Worm (Caenorhabditis elegans): ENCODE results near the gene lin-26.

DNA sequence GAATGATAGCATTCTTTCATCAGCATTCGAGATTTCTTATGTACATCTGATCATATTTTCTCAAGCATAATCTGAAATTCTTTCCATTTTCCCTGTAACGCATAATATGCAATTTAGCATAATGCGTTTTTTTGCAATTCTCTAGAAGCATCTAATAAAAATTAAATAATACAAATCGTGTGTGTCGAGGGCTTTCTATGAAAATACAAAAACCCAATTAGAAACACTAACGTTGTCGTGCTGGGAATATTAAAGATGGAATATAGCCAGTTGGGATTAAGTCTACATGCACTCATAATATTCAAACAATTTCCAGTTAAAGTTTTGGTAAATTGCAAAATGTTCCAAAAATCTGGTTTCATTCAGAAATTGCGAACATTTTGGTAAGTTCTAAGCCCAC lies 2.6 kb downstream of the lin-26 start, which contains the start of gene F18A1.1:
- no peak for TF ChIP-seq rpc-1 (optimal IDR thresholded peaks at IDR 0.05)
- TF ChIP-seq rpc-1 (tag; optimal IDR thresholded peaks at IDR 0.05) = no peak
- no peak for TF ChIP-seq ceh-91 (GFP tag; IDR thresholded peaks at IDR 0.05)
- TF ChIP-seq hrde-1 (tag; optimal IDR thresholded peaks at IDR 0.05; ENCODE audit: borderline replicate concordance) = no peak
- TF ChIP-seq F22D6.2 (tag; optimal IDR thresholded peaks at IDR 0.05) = no peak
- no peak for TF ChIP-seq nhr-90 (tag; optimal IDR thresholded peaks at IDR 0.05)
- no peak for TF ChIP-seq K12H6.12 (tag; optimal IDR thresholded peaks at IDR 0.05)
- no peak for TF ChIP-seq Y53F4B.3 (GFP tag; IDR thresholded peaks at IDR 0.05)
- no peak for TF ChIP-seq gei-17 (GFP tag; optimal IDR thresholded peaks at IDR 0.05)
- TF ChIP-seq madf-3 (GFP tag; IDR thresholded peaks at IDR 0.05) = no peak
- TF ChIP-seq snpc-4 (GFP tag; optimal IDR thresholded peaks at IDR 0.05) = no peak
- TF ChIP-seq snpc-4 (tag; optimal IDR thresholded peaks at IDR 0.05) = no peak
- TF ChIP-seq ztf-25 (GFP tag; IDR thresholded peaks at IDR 0.05) = no peak

Data from whole organism, young adult.